Fruit fly (Drosophila melanogaster): ENCODE measurements around the gene Mau2.
A peak's percentile ranks its signal among the peaks of the same experiment; 100 is the strongest.

Gene Mau2

DNA sequence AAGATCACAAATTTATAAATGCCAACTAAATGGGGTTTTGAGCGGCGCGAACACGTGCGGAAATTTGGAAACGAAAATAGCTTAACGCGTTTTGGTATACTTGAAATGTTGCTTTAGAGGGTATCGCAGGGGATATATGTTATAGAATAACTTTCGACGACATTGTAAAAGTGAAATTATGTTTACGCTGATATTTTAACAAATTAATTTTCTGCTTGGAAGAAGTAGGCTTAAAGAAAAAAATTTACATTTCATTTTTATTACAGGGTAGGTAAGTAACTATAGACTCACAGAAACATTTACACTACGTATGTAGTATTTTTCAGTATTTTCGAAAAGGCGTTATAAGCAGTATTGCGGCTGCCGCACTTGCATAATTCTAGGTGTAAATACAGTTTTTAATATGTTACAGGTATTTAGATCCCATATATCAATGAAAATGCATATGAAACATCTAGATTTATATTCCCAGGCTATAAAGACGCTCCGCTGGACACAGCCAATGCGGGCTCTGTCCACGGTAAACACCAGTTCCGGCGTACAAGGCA is 20.4 kb downstream of the Mau2 start, which contains the start of the genes Art3 and mRpS10:
TSS of gene Art3 (minus strand) at position 80 of the 548 bp plus-strand sequence.
TSS of gene mRpS10 (plus strand) at position 337 of the 548 bp plus-strand sequence.
- peak; percentile 100 for TF ChIP-seq rn (GFP tag; IDR thresholded peaks at IDR 0.05)
- peak; percentile 100 for TF ChIP-seq CG4496 (GFP tag; IDR thresholded peaks at IDR 0.05)
- TF ChIP-seq Pif1B (GFP tag; optimal IDR thresholded peaks at IDR 0.05) = peak; percentile 99
- peak; percentile 100 for TF ChIP-seq CG8159 (tag; optimal IDR thresholded peaks at IDR 0.05)
- TF ChIP-seq D1 (tag; optimal IDR thresholded peaks at IDR 0.05) = no peak
- peak; percentile 89 for TF ChIP-seq fd96Ca (GFP tag; IDR thresholded peaks at IDR 0.05)
- peak; percentile 99 for TF ChIP-seq gl (tag; optimal IDR thresholded peaks at IDR 0.05)
- peak; percentile 100 for TF ChIP-seq CG34367 (tag; optimal IDR thresholded peaks at IDR 0.05)
- peak; percentile 100 for TF ChIP-seq Snoo (tag; optimal IDR thresholded peaks at IDR 0.05)
- TF ChIP-seq Ets98B (GFP tag; IDR thresholded peaks at IDR 0.05) = peak; percentile 100
- TF ChIP-seq CG17806 (tag; optimal IDR thresholded peaks at IDR 0.05) = peak; percentile 100
- TF ChIP-seq CG9948 (tag; optimal IDR thresholded peaks at IDR 0.05) = peak; percentile 100
- TF ChIP-seq CG14655 (GFP tag; optimal IDR thresholded peaks at IDR 0.05) = peak; percentile 100
- peak; percentile 100 for TF ChIP-seq CG15710 (tag; optimal IDR thresholded peaks at IDR 0.05)
- peak; percentile 99 for TF ChIP-seq Pif1A (GFP tag; optimal IDR thresholded peaks at IDR 0.05)
- no peak for TF ChIP-seq EcR (GFP tag; optimal IDR thresholded peaks at IDR 0.05)
- TF ChIP-seq CG8301 (tag; optimal IDR thresholded peaks at IDR 0.05) = peak; percentile 100
- TF ChIP-seq CG13204 (GFP tag; optimal IDR thresholded peaks at IDR 0.05) = no peak
- TF ChIP-seq CG32121 (GFP tag; IDR thresholded peaks at IDR 0.05) = peak; percentile 100
- peak; percentile 99 for TF ChIP-seq CG10348 (GFP tag; IDR thresholded peaks at IDR 0.05)
- peak; percentile 100 for TF ChIP-seq CG12605 (GFP tag; IDR thresholded peaks at IDR 0.05)

- TF ChIP-seq CG34367 (tag; optimal IDR thresholded peaks at IDR 0.05) (no peak), D1 (tag; optimal IDR thresholded peaks at IDR 0.05) (no peak), CG32121 (GFP tag; IDR thresholded peaks at IDR 0.05) (no peak), EcR (GFP tag; optimal IDR thresholded peaks at IDR 0.05) (no peak), fd96Ca (GFP tag; IDR thresholded peaks at IDR 0.05) (no peak), CG8301 (tag; optimal IDR thresholded peaks at IDR 0.05) (no peak), CG12605 (GFP tag; IDR thresholded peaks at IDR 0.05) (no peak), gl (tag; optimal IDR thresholded peaks at IDR 0.05) (no peak), rn (GFP tag; IDR thresholded peaks at IDR 0.05) (no peak), CG14655 (GFP tag; optimal IDR thresholded peaks at IDR 0.05) (no peak), CG9948 (tag; optimal IDR thresholded peaks at IDR 0.05) (no peak), CG4496 (GFP tag; IDR thresholded peaks at IDR 0.05) (no peak), Pif1B (GFP tag; optimal IDR thresholded peaks at IDR 0.05) (no peak), CG17806 (tag; optimal IDR thresholded peaks at IDR 0.05) (no peak), Pif1A (GFP tag; optimal IDR thresholded peaks at IDR 0.05) (no peak), Snoo (tag; optimal IDR thresholded peaks at IDR 0.05) (no peak), CG15710 (tag; optimal IDR thresholded peaks at IDR 0.05) (no peak), CG8159 (tag; optimal IDR thresholded peaks at IDR 0.05) (no peak)
Measured at dm6 chr3R:15230285-15230684, 21.3 kb downstream of the Mau2 start, which contains the start of gene CG34316. Gene CG34316, plus strand, starts transcription at chr3R:15230585.

dm6 chr3R:15231635-15232138 is 22.7 kb downstream of the Mau2 start:
- TF ChIP-seq CG9948 (tag; optimal IDR thresholded peaks at IDR 0.05) = no peak
- no peak for TF ChIP-seq CG4496 (GFP tag; IDR thresholded peaks at IDR 0.05)
- no peak for TF ChIP-seq EcR (GFP tag; optimal IDR thresholded peaks at IDR 0.05)
- TF ChIP-seq CG12605 (GFP tag; IDR thresholded peaks at IDR 0.05) = no peak
- TF ChIP-seq Pif1B (GFP tag; optimal IDR thresholded peaks at IDR 0.05) = no peak
- no peak for TF ChIP-seq CG8301 (tag; optimal IDR thresholded peaks at IDR 0.05)
- TF ChIP-seq rn (GFP tag; IDR thresholded peaks at IDR 0.05) = no peak
- no peak for TF ChIP-seq Pif1A (GFP tag; optimal IDR thresholded peaks at IDR 0.05)
- no peak for TF ChIP-seq CG32121 (GFP tag; IDR thresholded peaks at IDR 0.05)
- no peak for TF ChIP-seq Snoo (tag; optimal IDR thresholded peaks at IDR 0.05)
- no peak for TF ChIP-seq Ets98B (GFP tag; IDR thresholded peaks at IDR 0.05)
- no peak for TF ChIP-seq CG8159 (tag; optimal IDR thresholded peaks at IDR 0.05)
- TF ChIP-seq CG13204 (GFP tag; optimal IDR thresholded peaks at IDR 0.05) = no peak

dm6 chr3R:15242186-15243045 is 33.4 kb downstream of the Mau2 start, which contains the start of the genes tefu and Hsc70-4:
Gene tefu, minus strand, starts transcription at chr3R:15242236.
Gene Hsc70-4, plus strand, starts transcription at chr3R:15242687.
- TF ChIP-seq rn (GFP tag; IDR thresholded peaks at IDR 0.05) = peak; percentile 75
- TF ChIP-seq CG17806 (tag; optimal IDR thresholded peaks at IDR 0.05) = no peak
- peak; percentile 80 for TF ChIP-seq fd96Ca (GFP tag; IDR thresholded peaks at IDR 0.05)
- TF ChIP-seq CG4496 (GFP tag; IDR thresholded peaks at IDR 0.05) = peak; percentile 78; the same call in 2 of the 3 replicates
- no peak for TF ChIP-seq CG13204 (GFP tag; optimal IDR thresholded peaks at IDR 0.05)
- no peak for TF ChIP-seq CG14655 (GFP tag; optimal IDR thresholded peaks at IDR 0.05)
- peak; percentile 87 for TF ChIP-seq CG8159 (tag; optimal IDR thresholded peaks at IDR 0.05)
- no peak; the same call in 1 of the 2 replicates for TF ChIP-seq Ets98B (GFP tag; IDR thresholded peaks at IDR 0.05)
- no peak for TF ChIP-seq gl (tag; optimal IDR thresholded peaks at IDR 0.05)
- no peak for TF ChIP-seq CG34367 (tag; optimal IDR thresholded peaks at IDR 0.05)
- peak; percentile 65 for TF ChIP-seq CG15710 (tag; optimal IDR thresholded peaks at IDR 0.05)
- 0 out of 2 replicates have a peak, but pooled peaks have one; percentile 43 for TF ChIP-seq CG10348 (GFP tag; IDR thresholded peaks at IDR 0.05)
- 0 out of 2 replicates have a peak, but pooled peaks have one; percentile 23 for TF ChIP-seq CG12605 (GFP tag; IDR thresholded peaks at IDR 0.05)
- peak; percentile 14 for TF ChIP-seq Snoo (tag; optimal IDR thresholded peaks at IDR 0.05)
- no peak for TF ChIP-seq Pif1B (GFP tag; optimal IDR thresholded peaks at IDR 0.05)
- TF ChIP-seq CG9948 (tag; optimal IDR thresholded peaks at IDR 0.05) = no peak
- TF ChIP-seq CG32121 (GFP tag; IDR thresholded peaks at IDR 0.05) = peak; percentile 77
- no peak for TF ChIP-seq Pif1A (GFP tag; optimal IDR thresholded peaks at IDR 0.05)
- TF ChIP-seq CG8301 (tag; optimal IDR thresholded peaks at IDR 0.05) = no peak
- peak; percentile 29 for TF ChIP-seq EcR (GFP tag; optimal IDR thresholded peaks at IDR 0.05)
- TF ChIP-seq D1 (tag; optimal IDR thresholded peaks at IDR 0.05) = no peak

Data from whole organism, pupa.